Fruit fly (Drosophila melanogaster) whole organism, embryonic: ENCODE results near the gene Ccz1.

ENCODE experiments used
- Asciz ChIP-seq: fragments of 200-800 bp; sonication (Bioruptor generic); optimal IDR thresholded peaks from 2 replicates; lab custom pipeline; 2017; ENCODE audit warnings: missing biosample characterization, mild to moderate bottlenecking, missing genetic modification characterization, missing genetic modification reagents
- B-H2 ChIP-seq: fragments of 200-800 bp; sonication (Bioruptor generic); optimal IDR thresholded peaks from 2 replicates; lab custom pipeline; 2018; ENCODE audit warnings: missing biosample characterization, mild to moderate bottlenecking, missing genetic modification characterization
- CG10543 ChIP-seq: fragments of 200-800 bp; sonication (Bioruptor generic); optimal IDR thresholded peaks from 3 replicates; lab custom pipeline; 2017; ENCODE audit warnings: missing biosample characterization, mild to moderate bottlenecking, missing genetic modification characterization, moderate library complexity
- CG11085 ChIP-seq: fragments of 200-800 bp; sonication (Bioruptor generic); IDR thresholded peaks from 2 replicates; pipeline ENCODE4 v1.3.6; 2022; ENCODE audit warnings: missing biosample characterization, missing genetic modification characterization
- CG11560 ChIP-seq: fragments of 200-800 bp; sonication (Bioruptor generic); IDR thresholded peaks from 3 replicates; pipeline ENCODE4 v1.3.6; 2022; ENCODE audit warnings: missing biosample characterization, missing genetic modification characterization
- CG11696 ChIP-seq: fragments of 200-800 bp; sonication (Bioruptor generic); IDR thresholded peaks from 2 replicates; pipeline ENCODE4 v1.3.6; 2022; ENCODE audit warnings: missing biosample characterization, missing genetic modification characterization
- CG12155 ChIP-seq: fragments of 200-800 bp; sonication (Bioruptor generic); optimal IDR thresholded peaks from 3 replicates; lab custom pipeline; 2016; ENCODE audit warnings: missing biosample characterization, missing genetic modification characterization
- CG13775 ChIP-seq: fragments of 200-800 bp; sonication (Bioruptor generic); optimal IDR thresholded peaks from 3 replicates; lab custom pipeline; 2017; ENCODE audit warnings: missing biosample characterization, mild to moderate bottlenecking, missing genetic modification characterization
- CG15514 ChIP-seq: fragments of 200-800 bp; sonication (Bioruptor generic); optimal IDR thresholded peaks from 3 replicates; lab custom pipeline; 2017; ENCODE audit warnings: missing biosample characterization, missing genetic modification characterization, mild to moderate bottlenecking, moderate library complexity, missing genetic modification reagents
- CG1647 ChIP-seq: fragments of 200-800 bp; sonication (Bioruptor generic); optimal IDR thresholded peaks from 3 replicates; lab custom pipeline; 2016; ENCODE audit warnings: missing biosample characterization, missing genetic modification characterization
- CG32767 ChIP-seq: fragments of 200-800 bp; sonication (Bioruptor generic); IDR thresholded peaks from 2 replicates; pipeline ENCODE4 v1.3.6; 2022; ENCODE audit warnings: missing biosample characterization, missing genetic modification characterization
- CG4328 ChIP-seq: fragments of 200-800 bp; sonication (Bioruptor generic); optimal IDR thresholded peaks from 3 replicates; lab custom pipeline; 2017; ENCODE audit warnings: missing biosample characterization, missing genetic modification reagents, missing genetic modification characterization
- CG6254 ChIP-seq: fragments of 200-800 bp; sonication (Bioruptor generic); optimal IDR thresholded peaks from 3 replicates; lab custom pipeline; 2017; ENCODE audit warnings: mild to moderate bottlenecking, missing biosample characterization, missing genetic modification reagents, missing genetic modification characterization
- CG6654 ChIP-seq: fragments of 200-800 bp; sonication (Bioruptor generic); optimal IDR thresholded peaks from 2 replicates; lab custom pipeline; 2017; ENCODE audit warnings: missing biosample characterization, mild to moderate bottlenecking, missing genetic modification characterization
- CG6813 ChIP-seq: fragments of 200-800 bp; sonication (Bioruptor generic); optimal IDR thresholded peaks from 2 replicates; lab custom pipeline; 2017; ENCODE audit warnings: missing biosample characterization, missing genetic modification characterization, mild to moderate bottlenecking, moderate library complexity, missing genetic modification reagents
- CG7786 ChIP-seq: fragments of 200-800 bp; sonication (Bioruptor generic); optimal IDR thresholded peaks from 2 replicates; lab custom pipeline; 2016; ENCODE audit warnings: missing biosample characterization, missing genetic modification characterization
- CG7928 ChIP-seq: fragments of 200-800 bp; sonication (Bioruptor generic); optimal IDR thresholded peaks from 2 replicates; lab custom pipeline; 2017; ENCODE audit warnings: missing biosample characterization, mild to moderate bottlenecking, missing genetic modification characterization
- CG8281 ChIP-seq: fragments of 200-800 bp; sonication (Bioruptor generic); optimal IDR thresholded peaks from 2 replicates; lab custom pipeline; 2018; ENCODE audit warnings: missing biosample characterization, mild to moderate bottlenecking, missing genetic modification characterization, moderate library complexity
- Doc2 ChIP-seq: fragments of 200-800 bp; sonication (Bioruptor generic); IDR thresholded peaks from 2 replicates; pipeline ENCODE4 v1.3.6; 2022; ENCODE audit warnings: missing biosample characterization, missing genetic modification characterization
- Dp ChIP-seq: fragments of 200-800 bp; sonication (Bioruptor generic); optimal IDR thresholded peaks from 2 replicates; lab custom pipeline; 2018; ENCODE audit warnings: missing biosample characterization, mild to moderate bottlenecking, missing genetic modification characterization, moderate library complexity
- Eip74EF ChIP-seq, 2 experiments: fragments of 200-800 bp in 1 of 2; fragments of >200 bp in 1 of 2; sonication (Bioruptor generic) in 1 of 2; optimal IDR thresholded peaks; 2 replicates each; lab custom pipeline; 2017 to 2019; ENCODE audit warnings: missing biosample characterization in 2 of 2, missing genetic modification characterization in 2 of 2, mild to moderate bottlenecking in 1 of 2, moderate library complexity in 1 of 2
- Ets65A ChIP-seq: fragments of 200-800 bp; sonication (Bioruptor generic); peaks from one replicate; lab custom pipeline; 2016; ENCODE audit warnings: missing biosample characterization, missing genetic modification characterization
- Fer2 ChIP-seq: fragments of 200-800 bp; sonication (Bioruptor generic); optimal IDR thresholded peaks from 2 replicates; lab custom pipeline; 2018; ENCODE audit warnings: missing biosample characterization, mild to moderate bottlenecking, missing genetic modification characterization, moderate library complexity
- Fer3 ChIP-seq: fragments of 200-800 bp; sonication (Bioruptor generic); optimal IDR thresholded peaks from 2 replicates; lab custom pipeline; 2018; ENCODE audit warnings: missing biosample characterization, mild to moderate bottlenecking, missing genetic modification characterization, moderate library complexity
- H15 ChIP-seq: fragments of 200-800 bp; sonication (Bioruptor generic); IDR thresholded peaks from 3 replicates; pipeline ENCODE4 v1.3.6; 2022; ENCODE audit warnings: missing biosample characterization, missing genetic modification characterization
- H2.0 ChIP-seq: fragments of 200-800 bp; sonication (Bioruptor generic); IDR thresholded peaks from 2 replicates; pipeline ENCODE4 v1.3.6; 2022; ENCODE audit warnings: missing biosample characterization, missing genetic modification characterization
- Jarid2 ChIP-seq: fragments of 200-800 bp; sonication (Bioruptor generic); optimal IDR thresholded peaks from 3 replicates; lab custom pipeline; 2017; ENCODE audit warnings: mild to moderate bottlenecking, missing biosample characterization, missing genetic modification reagents, missing genetic modification characterization
- Poxn ChIP-seq: fragments of 200-800 bp; sonication (Bioruptor generic); IDR thresholded peaks from 2 replicates; pipeline ENCODE4 v1.3.6; 2022; ENCODE audit warnings: missing biosample characterization, missing genetic modification characterization
- Usf ChIP-seq: fragments of 200-800 bp; sonication (Bioruptor generic); optimal IDR thresholded peaks from 2 replicates; lab custom pipeline; 2017; ENCODE audit warnings: missing genotype, missing biosample characterization, missing genetic modification characterization
- Xbp1 ChIP-seq: fragments of 200-800 bp; sonication (Bioruptor generic); optimal IDR thresholded peaks from 3 replicates; lab custom pipeline; 2016; ENCODE audit warnings: missing biosample characterization, mild to moderate bottlenecking, missing genetic modification characterization
- ac ChIP-seq: fragments of 200-800 bp; sonication (Bioruptor generic); optimal IDR thresholded peaks from 3 replicates; lab custom pipeline; 2017; ENCODE audit warnings: missing biosample characterization, mild to moderate bottlenecking, missing genetic modification characterization
- ap ChIP-seq: fragments of 200-800 bp; sonication (Bioruptor generic); IDR thresholded peaks from 2 replicates; pipeline ENCODE4 v1.3.6; 2022; ENCODE audit warnings: missing biosample characterization, missing genetic modification characterization
- bbx ChIP-seq: fragments of 200-800 bp; sonication (Bioruptor generic); IDR thresholded peaks from 2 replicates; pipeline ENCODE4 v1.3.6; 2022; ENCODE audit warnings: missing biosample characterization, missing genetic modification characterization; ENCODE audit not compliant: partially characterized antibody
- danr ChIP-seq: fragments of 200-800 bp; sonication (Bioruptor generic); IDR thresholded peaks from 2 replicates; pipeline ENCODE4 v1.3.6; 2022; ENCODE audit warnings: missing biosample characterization, missing genetic modification characterization
- fd64A ChIP-seq: fragments of 200-800 bp; sonication (Bioruptor generic); optimal IDR thresholded peaks from 3 replicates; lab custom pipeline; 2018; ENCODE audit warnings: missing biosample characterization, mild to moderate bottlenecking, missing genetic modification characterization
- gcm ChIP-seq: fragments of 200-800 bp; sonication (Bioruptor generic); optimal IDR thresholded peaks from 2 replicates; lab custom pipeline; 2019; ENCODE audit warnings: missing biosample characterization, mild to moderate bottlenecking, missing genetic modification characterization, moderate library complexity
- grau ChIP-seq: fragments of 200-800 bp; optimal IDR thresholded peaks from 3 replicates; lab custom pipeline; 2019; ENCODE audit warnings: missing biosample characterization, mild to moderate bottlenecking, missing genetic modification characterization, moderate library complexity
- her ChIP-seq: fragments of 200-800 bp; sonication (Bioruptor generic); optimal IDR thresholded peaks from 2 replicates; lab custom pipeline; 2016; ENCODE audit warnings: missing biosample characterization, missing genetic modification characterization
- jigr1 ChIP-seq: fragments of 200-800 bp; sonication (Bioruptor generic); IDR thresholded peaks from 3 replicates; pipeline ENCODE4 v1.3.6; 2022; ENCODE audit warnings: missing biosample characterization, missing genetic modification characterization
- kay ChIP-seq: fragments of 200-800 bp; sonication (Bioruptor generic); optimal IDR thresholded peaks from 2 replicates; lab custom pipeline; 2016; ENCODE audit warnings: missing biosample characterization, missing genetic modification characterization
- luna ChIP-seq: fragments of 200-800 bp; sonication (Bioruptor generic); optimal IDR thresholded peaks from 2 replicates; lab custom pipeline; 2016; ENCODE audit warnings: missing biosample characterization, missing genetic modification characterization
- nom ChIP-seq: fragments of 200-800 bp; sonication (Bioruptor generic); optimal IDR thresholded peaks from 2 replicates; lab custom pipeline; 2017; ENCODE audit warnings: missing biosample characterization, missing genetic modification characterization, mild to moderate bottlenecking, moderate library complexity, missing genetic modification reagents
- pita ChIP-seq: fragments of 200-800 bp; sonication (Bioruptor generic); optimal IDR thresholded peaks from 2 replicates; lab custom pipeline; 2017; ENCODE audit warnings: missing biosample characterization, mild to moderate bottlenecking, missing genetic modification characterization
- psq ChIP-seq: fragments of 200-800 bp; sonication (Bioruptor generic); optimal IDR thresholded peaks from 2 replicates; lab custom pipeline; 2017; ENCODE audit warnings: missing biosample characterization, missing genetic modification characterization
- sens-2 ChIP-seq: fragments of 200-800 bp; sonication (Bioruptor generic); IDR thresholded peaks from 2 replicates; pipeline ENCODE4 v1.3.6; 2022; ENCODE audit warnings: missing biosample characterization, missing genetic modification characterization
- slp2 ChIP-seq: fragments of 200-800 bp; sonication (Bioruptor generic); optimal IDR thresholded peaks from 2 replicates; lab custom pipeline; 2016; ENCODE audit warnings: missing biosample characterization, missing genetic modification characterization
- twi ChIP-seq: fragments of 200-800 bp; optimal IDR thresholded peaks from 2 replicates; lab custom pipeline; 2019; ENCODE audit warnings: missing biosample characterization, mild to moderate bottlenecking, missing genetic modification characterization, moderate library complexity
- vvl ChIP-seq: fragments of 200-800 bp; sonication (Bioruptor generic); IDR thresholded peaks from 2 replicates; pipeline ENCODE4 v1.3.6; 2022; ENCODE audit warnings: missing biosample characterization, missing genetic modification characterization
- zfh2 ChIP-seq: fragments of 200-800 bp; sonication (Bioruptor generic); optimal IDR thresholded peaks from 2 replicates; lab custom pipeline; 2016; ENCODE audit warnings: missing biosample characterization, missing genetic modification characterization

Gene Ccz1

DNA sequence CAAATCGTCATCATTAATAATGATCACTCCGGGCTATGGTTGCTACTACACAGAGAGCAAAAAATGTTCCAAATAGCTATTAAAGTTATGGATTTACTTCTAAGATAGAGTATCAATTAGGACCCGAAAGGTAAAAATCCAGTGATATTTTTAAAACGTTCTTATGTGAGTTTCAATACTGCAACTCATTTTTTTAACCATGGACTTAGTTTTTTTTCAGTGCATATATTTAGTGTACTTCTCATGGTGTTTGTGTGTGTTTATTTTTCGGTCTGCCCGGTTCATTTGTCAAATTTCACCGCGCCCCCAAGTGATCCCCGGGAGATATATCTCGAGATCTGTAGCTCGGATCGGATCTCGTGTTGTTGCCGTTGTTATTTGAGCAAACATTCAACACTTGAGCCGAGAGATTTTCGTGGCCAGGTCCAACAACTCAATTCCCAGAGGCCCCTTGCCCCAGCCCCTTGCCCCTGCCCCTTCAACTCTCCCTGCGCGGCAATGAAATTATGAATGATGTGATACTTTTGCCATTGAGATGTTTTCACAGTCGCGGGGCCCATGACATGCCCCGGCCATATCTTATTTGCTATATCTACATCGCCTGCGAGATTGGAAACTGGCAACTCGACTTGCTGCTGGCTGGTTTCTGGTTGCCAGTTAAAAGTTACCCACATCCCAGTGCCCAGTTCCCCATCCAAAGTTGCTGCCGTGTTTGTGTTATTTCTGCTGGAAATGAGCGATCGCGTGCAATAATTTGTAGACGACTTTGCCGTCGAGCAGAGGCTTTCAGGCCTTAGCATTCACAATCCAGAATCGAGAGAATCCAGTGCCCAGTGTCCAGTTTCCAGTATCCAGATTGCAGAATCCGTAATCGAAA lies 36.2 kb downstream of the Ccz1 start (continued):
- TF ChIP-seq CG32767 (GFP tag; lab: Robert Waterston, UW): no peak
- TF ChIP-seq CG7786 (GFP tag; lab: Kevin White, UChicago): peak; percentile 60
- TF ChIP-seq Dp (GFP tag; lab: Kevin White, UChicago): no peak
- no peak for TF ChIP-seq danr (GFP tag; lab: Robert Waterston, UW)
- peak; percentile 31; the same call in 1 of the 2 replicates for TF ChIP-seq ap (GFP tag; lab: Robert Waterston, UW)
- peak; percentile 16 for TF ChIP-seq Asciz (GFP tag; lab: Kevin White, UChicago)
- TF ChIP-seq Usf (GFP tag; lab: Kevin White, UChicago): peak; percentile 62
- no peak for TF ChIP-seq B-H2 (GFP tag; lab: Kevin White, UChicago)
- no peak for TF ChIP-seq CG11085 (GFP tag; lab: Robert Waterston, UW)
- peak; percentile 72 for TF ChIP-seq grau (tag; lab: Kevin White, UChicago)
- no peak for TF ChIP-seq Doc2 (GFP tag; lab: Robert Waterston, UW)
- TF ChIP-seq kay (GFP tag; lab: Kevin White, UChicago): peak; percentile 32
- TF ChIP-seq Eip74EF (GFP tag; optimal IDR thresholded peaks at IDR 0.05; lab: Kevin White, UChicago): peak in 1 of 2 experiments; percentile 49
- no peak for TF ChIP-seq her (GFP tag; lab: Kevin White, UChicago)
- TF ChIP-seq Ets65A (GFP tag; lab: Kevin White, UChicago): peak; percentile 93
- peak; percentile 65 for TF ChIP-seq CG13775
- peak; percentile 49 for TF ChIP-seq CG12155 (GFP tag; lab: Kevin White, UChicago)
- TF ChIP-seq H15 (GFP tag; lab: Robert Waterston, UW): 0 out of 3 replicates have a peak, but pooled peaks have one; percentile 43
- TF ChIP-seq CG15514: no peak
- TF ChIP-seq sens-2 (GFP tag; lab: Robert Waterston, UW): peak; percentile 71
- no peak for TF ChIP-seq ac
- TF ChIP-seq CG8281: no peak
- no peak for TF ChIP-seq Fer2 (tag; lab: Kevin White, UChicago)
- TF ChIP-seq pita: no peak
- TF ChIP-seq Poxn (GFP tag; lab: Robert Waterston, UW): no peak
- peak; percentile 63 for TF ChIP-seq CG6254 (GFP tag; lab: Kevin White, UChicago)
- peak; percentile 36 for TF ChIP-seq CG1647
- no peak for TF ChIP-seq zfh2 (GFP tag; lab: Kevin White, UChicago)
- TF ChIP-seq CG10543: no peak
- peak; percentile 63 for TF ChIP-seq CG6813 (GFP tag; lab: Kevin White, UChicago)
- TF ChIP-seq twi (tag; lab: Kevin White, UChicago): peak; percentile 60
- TF ChIP-seq luna (GFP tag; lab: Kevin White, UChicago): no peak
- no peak for TF ChIP-seq bbx (GFP tag; lab: Robert Waterston, UW)
- TF ChIP-seq H2.0 (GFP tag; lab: Robert Waterston, UW): peak; percentile 41; the same call in 1 of the 2 replicates
- peak; percentile 57 for TF ChIP-seq slp2 (GFP tag; lab: Kevin White, UChicago)
- no peak for TF ChIP-seq CG7928 (GFP tag; lab: Kevin White, UChicago)
- TF ChIP-seq vvl (GFP tag; lab: Robert Waterston, UW): peak; percentile 51; the same call in 1 of the 2 replicates
- no peak for TF ChIP-seq CG11560 (tag; lab: Robert Waterston, UW)
- TF ChIP-seq Jarid2 (GFP tag; lab: Kevin White, UChicago): no peak
- no peak for TF ChIP-seq CG4328 (GFP tag; lab: Kevin White, UChicago)
- peak; percentile 46 for TF ChIP-seq Fer3 (tag; lab: Kevin White, UChicago)
- TF ChIP-seq jigr1 (GFP tag; lab: Robert Waterston, UW): 0 out of 3 replicates have a peak, but pooled peaks have one; percentile 39
- TF ChIP-seq CG11696 (GFP tag; lab: Robert Waterston, UW): no peak
- peak; percentile 27 for TF ChIP-seq fd64A (GFP tag; lab: Kevin White, UChicago)
- TF ChIP-seq Xbp1 (GFP tag; lab: Kevin White, UChicago): peak; percentile 74
- peak; percentile 37 for TF ChIP-seq CG6654
- TF ChIP-seq psq: peak; percentile 14
- TF ChIP-seq nom (GFP tag; lab: Kevin White, UChicago): no peak
- TF ChIP-seq gcm (GFP tag; lab: Kevin White, UChicago): peak; percentile 61
